Worm (Caenorhabditis elegans) whole organism, L1 larva: Measurements from ENCODE around the gene eif-2Bdelta.

Experiments used
- C16A3.4 ChIP-seq: fragments of 150-350 bp; optimal IDR thresholded peaks from 2 replicates; lab custom pipeline; 2014; ENCODE audit warnings: missing biosample characterization, missing genetic modification characterization
- F16B12.6 ChIP-seq: fragments of 150-350 bp; optimal IDR thresholded peaks from 2 replicates; lab custom pipeline; 2014; ENCODE audit warnings: missing biosample characterization, missing genetic modification characterization
- Y116A8C.19 ChIP-seq: sonication (generic microtip); optimal IDR thresholded peaks from 2 replicates; lab custom pipeline; 2016; ENCODE audit warnings: missing compliant biosample characterization, missing genetic modification characterization, borderline replicate concordance
- aha-1 ChIP-seq: fragments of 150-350 bp; optimal IDR thresholded peaks from 2 replicates; lab custom pipeline; 2014; ENCODE audit warnings: missing biosample characterization, missing genetic modification characterization
- alr-1 ChIP-seq: fragments of 200-800 bp; sonication (Bioruptor generic); optimal IDR thresholded peaks from 2 replicates; lab custom pipeline; 2018; ENCODE audit warnings: borderline replicate concordance, mild to moderate bottlenecking, missing genetic modification characterization, missing compliant biosample characterization
- ama-1 ChIP-seq: fragments of 150-350 bp; optimal IDR thresholded peaks from 2 replicates; lab custom pipeline; 2014
- ceh-63 ChIP-seq: fragments of 200-800 bp; sonication (Bioruptor generic); optimal IDR thresholded peaks from 2 replicates; lab custom pipeline; 2018; ENCODE audit warnings: mild to moderate bottlenecking, missing genetic modification characterization, missing compliant biosample characterization
- ceh-90 ChIP-seq: sonication (generic microtip); optimal IDR thresholded peaks from 2 replicates; lab custom pipeline; 2016; ENCODE audit warnings: missing genetic modification characterization, missing compliant biosample characterization
- dsc-1 ChIP-seq: sonication (generic microtip); optimal IDR thresholded peaks from 2 replicates; lab custom pipeline; 2016; ENCODE audit warnings: mild to moderate bottlenecking, missing genetic modification characterization, missing compliant biosample characterization
- egl-13 ChIP-seq: sonication (generic microtip); optimal IDR thresholded peaks from 2 replicates; lab custom pipeline; 2016; ENCODE audit warnings: missing genotype, missing genetic modification reagents, missing genetic modification characterization, missing compliant biosample characterization
- elt-2 ChIP-seq: sonication (generic microtip); optimal IDR thresholded peaks from 2 replicates; lab custom pipeline; 2016; ENCODE audit warnings: missing genetic modification characterization, mild to moderate bottlenecking, inconsistent platforms, missing compliant biosample characterization, missing genetic modification reagents
- elt-3 ChIP-seq, 6 experiments: fragments of 150-350 bp in 1 of 6; sonication (generic microtip); optimal IDR thresholded peaks; 2 replicates each; lab custom pipeline; 2017 to 2018; ENCODE audit warnings: missing biosample characterization in 6 of 6, missing genetic modification characterization in 6 of 6, inconsistent platforms in 1 of 6
- fkh-10 ChIP-seq: sonication (generic microtip); optimal IDR thresholded peaks from 2 replicates; lab custom pipeline; 2017; ENCODE audit warnings: missing biosample characterization, missing genetic modification reagents, missing genetic modification characterization
- fkh-4 ChIP-seq: sonication (generic microtip); optimal IDR thresholded peaks from 2 replicates; lab custom pipeline; 2016; ENCODE audit warnings: missing compliant biosample characterization, missing genetic modification characterization, borderline replicate concordance
- fkh-8 ChIP-seq: sonication (generic microtip); optimal IDR thresholded peaks from 2 replicates; lab custom pipeline; 2016; ENCODE audit warnings: mild to moderate bottlenecking, missing genetic modification characterization, missing compliant biosample characterization
- fos-1 ChIP-seq: fragments of 150-350 bp; optimal IDR thresholded peaks from 2 replicates; lab custom pipeline; 2014; ENCODE audit warnings: missing biosample characterization, missing genetic modification characterization
- grh-1 ChIP-seq: fragments of 200-800 bp; sonication (Bioruptor generic); IDR thresholded peaks from 2 replicates; pipeline ENCODE4 v1.3.6; 2022; ENCODE audit warnings: missing genetic modification reagents, missing genetic modification characterization, missing compliant biosample characterization
- hlh-17 ChIP-seq: fragments of 200-800 bp; sonication (Bioruptor generic); optimal IDR thresholded peaks from 2 replicates; lab custom pipeline; 2018; ENCODE audit warnings: missing genetic modification characterization, mild to moderate bottlenecking, missing compliant biosample characterization, moderate library complexity, borderline replicate concordance
- hpl-2 ChIP-seq: fragments of 150-350 bp; optimal IDR thresholded peaks from 2 replicates; lab custom pipeline; 2014; ENCODE audit warnings: missing biosample characterization, missing genetic modification reagents, missing genetic modification characterization
- irx-1 ChIP-seq: sonication (generic microtip); optimal IDR thresholded peaks from 2 replicates; lab custom pipeline; 2016; ENCODE audit warnings: missing genetic modification characterization, missing compliant biosample characterization
- isw-1 ChIP-seq: fragments of 200-800 bp; sonication (Bioruptor generic); IDR thresholded peaks from 2 replicates; pipeline ENCODE4 v1.3.6; 2022; ENCODE audit warnings: missing genetic modification characterization, missing compliant biosample characterization
- lin-13 ChIP-seq: fragments of 150-350 bp; optimal IDR thresholded peaks from 2 replicates; lab custom pipeline; 2014; ENCODE audit warnings: missing biosample characterization, missing genetic modification reagents, missing genetic modification characterization
- lin-14 ChIP-seq: fragments of 200-800 bp; sonication (Bioruptor generic); optimal IDR thresholded peaks from 2 replicates; lab custom pipeline; 2018; ENCODE audit warnings: mild to moderate bottlenecking, missing genetic modification characterization, moderate library complexity, missing compliant biosample characterization
- mab-9 ChIP-seq: fragments of 200-800 bp; sonication (Bioruptor generic); IDR thresholded peaks from 2 replicates; pipeline ENCODE4 v1.3.6; 2022; ENCODE audit warnings: missing genetic modification reagents, missing genetic modification characterization, missing compliant biosample characterization
- nhr-11 ChIP-seq: fragments of 150-350 bp; optimal IDR thresholded peaks from 2 replicates; lab custom pipeline; 2014; ENCODE audit warnings: missing biosample characterization, missing genetic modification characterization
- nhr-19 ChIP-seq: fragments of 200-800 bp; sonication (Bioruptor generic); conservative IDR thresholded peaks from 2 replicates; pipeline ENCODE4 v1.3.6; 2022; ENCODE audit warnings: missing genetic modification characterization, missing compliant biosample characterization
- nhr-20 ChIP-seq: sonication (generic microtip); optimal IDR thresholded peaks from 2 replicates; lab custom pipeline; 2016; ENCODE audit warnings: mild to moderate bottlenecking, missing genetic modification characterization, missing compliant biosample characterization
- nhr-28 ChIP-seq: fragments of 150-350 bp; optimal IDR thresholded peaks from 2 replicates; lab custom pipeline; 2014; ENCODE audit warnings: missing biosample characterization, missing genetic modification characterization
- nhr-47 ChIP-seq: sonication (generic microtip); optimal IDR thresholded peaks from 2 replicates; lab custom pipeline; 2016; ENCODE audit warnings: mild to moderate bottlenecking, missing genetic modification characterization, moderate library complexity, missing compliant biosample characterization
- nhr-71 ChIP-seq: sonication (generic microtip); optimal IDR thresholded peaks from 2 replicates; lab custom pipeline; 2016; ENCODE audit warnings: mild to moderate bottlenecking, missing genetic modification characterization, moderate library complexity, missing compliant biosample characterization
- pag-3 ChIP-seq: sonication (generic microtip); optimal IDR thresholded peaks from 2 replicates; lab custom pipeline; 2017; ENCODE audit warnings: missing genetic modification characterization, mild to moderate bottlenecking, missing compliant biosample characterization, antibody characterized with exemption, borderline replicate concordance; ENCODE audit not compliant: insufficient read depth
- pqm-1 ChIP-seq: sonication (generic microtip); optimal IDR thresholded peaks from 3 replicates; lab custom pipeline; 2017; ENCODE audit warnings: missing biosample characterization, missing genetic modification characterization
- tbx-2 ChIP-seq: sonication (generic microtip); optimal IDR thresholded peaks from 2 replicates; lab custom pipeline; 2016; ENCODE audit warnings: missing genetic modification characterization, missing compliant biosample characterization
- tlp-1 ChIP-seq: fragments of 150-350 bp; optimal IDR thresholded peaks from 2 replicates; lab custom pipeline; 2014; ENCODE audit warnings: missing biosample characterization, missing genetic modification characterization
- unc-30 ChIP-seq: sonication (generic microtip); optimal IDR thresholded peaks from 2 replicates; lab custom pipeline; 2017; ENCODE audit warnings: missing biosample characterization, missing genetic modification characterization
- vab-15 ChIP-seq: sonication (generic microtip); optimal IDR thresholded peaks from 2 replicates; lab custom pipeline; 2017; ENCODE audit warnings: missing genotype, mild to moderate bottlenecking, missing genetic modification characterization, missing compliant biosample characterization
- xbp-1 ChIP-seq: sonication (generic microtip); optimal IDR thresholded peaks from 2 replicates; lab custom pipeline; 2016; ENCODE audit warnings: missing genetic modification characterization, missing compliant biosample characterization
- zag-1 ChIP-seq: fragments of 150-350 bp; optimal IDR thresholded peaks from 2 replicates; lab custom pipeline; 2014; ENCODE audit warnings: missing biosample characterization, missing genetic modification characterization

eif-2Bdelta gene

ce11 chrV:9561624-9562179 lies 48.1 kb downstream of the eif-2Bdelta start, which contains the start of gene rgef-1 (continued):
- TF ChIP-seq fos-1 (peak; percentile 16), tbx-2 (peak; percentile 47), elt-2 (tag; lab: Kevin White, UChicago) (no peak), ceh-63 (GFP tag; lab: Kevin White, UChicago) (no peak), grh-1 (GFP tag; lab: Robert Waterston, UW) (no peak), lin-13 (GFP tag; lab: Kevin White, UChicago) (peak; percentile 18), pag-3 (tag; lab: Kevin White, UChicago) (no peak), vab-15 (tag; lab: Kevin White, UChicago) (no peak), tlp-1 (tag; lab: Kevin White, UChicago) (no peak), F16B12.6 (tag; lab: Kevin White, UChicago) (no peak), xbp-1 (tag; lab: Kevin White, UChicago) (peak; percentile 23), C16A3.4 (tag; lab: Kevin White, UChicago) (no peak), pqm-1 (tag; lab: Kevin White, UChicago) (no peak), ama-1 (lab: Kevin White, UChicago) (no peak), hlh-17 (GFP tag; lab: Kevin White, UChicago) (no peak), elt-3 (tag; optimal IDR thresholded peaks at IDR 0.05; lab: Kevin White, UChicago) (no peak), egl-13 (peak; percentile 79), isw-1 (GFP tag; lab: Robert Waterston, UW) (peak; percentile 62), nhr-19 (no peak), unc-30 (tag; lab: Kevin White, UChicago) (no peak), alr-1 (tag; lab: Kevin White, UChicago) (no peak), nhr-71 (peak; percentile 71), hpl-2 (no peak), ceh-90 (tag; lab: Kevin White, UChicago) (no peak), Y116A8C.19 (tag; lab: Kevin White, UChicago) (no peak), nhr-11 (no peak), mab-9 (no peak), fkh-4 (tag; lab: Kevin White, UChicago) (no peak), nhr-20 (peak; percentile 6), irx-1 (tag; lab: Kevin White, UChicago) (peak; percentile 26), zag-1 (tag; lab: Kevin White, UChicago) (peak; percentile 47), nhr-47 (tag; lab: Kevin White, UChicago) (peak; percentile 65), nhr-28 (tag; lab: Kevin White, UChicago) (no peak)

- TF ChIP-seq fkh-10 (GFP tag; lab: Kevin White, UChicago): peak; percentile 84
- no peak for TF ChIP-seq aha-1 (tag; lab: Kevin White, UChicago)
- peak; percentile 29 for TF ChIP-seq fkh-8 (tag; lab: Kevin White, UChicago)
- no peak for TF ChIP-seq nhr-11
- peak; percentile 37 for TF ChIP-seq lin-14 (GFP tag; lab: Kevin White, UChicago)
- peak; percentile 61 for TF ChIP-seq dsc-1 (tag; lab: Kevin White, UChicago)
Measured at ce11 chrV:9563585-9563984, 50.0 kb downstream of the eif-2Bdelta start.
